Worm (Caenorhabditis elegans) whole organism, L4/young adult: ENCODE measurements around the gene ppat-1.

Experiments
- W03F9.2 ChIP-seq: fragments of 150-350 bp; optimal IDR thresholded peaks from 2 replicates; lab custom pipeline; 2014; ENCODE audit warnings: missing biosample characterization, missing genetic modification characterization
- him-1 ChIP-seq: sonication (generic microtip); optimal IDR thresholded peaks from 2 replicates; lab custom pipeline; 2016; ENCODE audit warnings: missing genotype, missing genetic modification reagents, missing genetic modification characterization, missing compliant biosample characterization

- TF ChIP-seq him-1 (tag; lab: Kevin White, UChicago) (no peak), W03F9.2 (tag; lab: Kevin White, UChicago) (no peak)
Measured at ce11 chrIII:4655402-4655801, 33.7 kb upstream of the ppat-1 start, which contains the start of gene T23F11.2.
